Worm (Caenorhabditis elegans): ENCODE data around the gene gdi-1.

Gene gdi-1

ce11 chrIV:14836885-14837284 lies 44.2 kb upstream of the gdi-1 start, which contains the start of gene Y57G11C.22:
Gene Y57G11C.22, plus strand, starts transcription at chrIV:14837211.
- TF ChIP-seq K12H6.12 (tag; optimal IDR thresholded peaks at IDR 0.05) (no peak), T07F8.4 (tag; optimal IDR thresholded peaks at IDR 0.05) (no peak), C17E4.6 (GFP tag; IDR thresholded peaks at IDR 0.05) (no peak), hmg-1.2 (GFP tag; IDR thresholded peaks at IDR 0.05) (peak; percentile 98)

- TF ChIP-seq snpc-4 (GFP tag; optimal IDR thresholded peaks at IDR 0.05), result no peak
- peak in 1 of 4 experiments; percentile 47 for TF ChIP-seq snpc-4 (tag; optimal IDR thresholded peaks at IDR 0.05)
- TF ChIP-seq snpc-3.4 (tag; optimal IDR thresholded peaks at IDR 0.05), result no peak
- no peak for TF ChIP-seq ceh-79 (tag; optimal IDR thresholded peaks at IDR 0.05)
Measured at ce11 chrIV:14833537-14833936, 40.9 kb upstream of the gdi-1 start.

ce11 chrIV:14829026-14829425 lies 36.3 kb upstream of the gdi-1 start, which contains the start of gene hhat-2:
Gene hhat-2, minus strand, starts transcription at chrIV:14829126.
- TF ChIP-seq tlf-1 (GFP tag; optimal IDR thresholded peaks at IDR 0.05), result no peak
- no peak for TF ChIP-seq bed-2 (GFP tag; IDR thresholded peaks at IDR 0.05)
- no peak for TF ChIP-seq nhr-27 (tag; optimal IDR thresholded peaks at IDR 0.05)
- no peak for TF ChIP-seq lin-54 (GFP tag; optimal IDR thresholded peaks at IDR 0.05)
- no peak for TF ChIP-seq F33H1.4 (GFP tag; IDR thresholded peaks at IDR 0.05)
- no peak for TF ChIP-seq egrh-3 (GFP tag; IDR thresholded peaks at IDR 0.05)
- TF ChIP-seq B0336.3 (GFP tag; IDR thresholded peaks at IDR 0.05), result no peak
- TF ChIP-seq nhr-90 (tag; optimal IDR thresholded peaks at IDR 0.05), result no peak

ce11 chrIV:14828218-14828617 lies 35.5 kb upstream of the gdi-1 start:
- TF ChIP-seq unc-130 (GFP tag; optimal IDR thresholded peaks at IDR 0.05) (no peak), lin-35 (GFP tag; optimal IDR thresholded peaks at IDR 0.05) (no peak), snpc-1.1 (tag; optimal IDR thresholded peaks at IDR 0.05; ENCODE audit: insufficient read depth) (no peak), ztf-3 (GFP tag; optimal IDR thresholded peaks at IDR 0.05) (no peak), F33H1.4 (GFP tag; IDR thresholded peaks at IDR 0.05) (peak; percentile 37), lsl-1 (GFP tag; optimal IDR thresholded peaks at IDR 0.05) (peak; percentile 60), chd-7 (tag; optimal IDR thresholded peaks at IDR 0.05) (no peak), sea-2 (GFP tag; IDR thresholded peaks at IDR 0.05) (no peak), attf-6 (GFP tag; IDR thresholded peaks at IDR 0.05) (0 out of 2 replicates have a peak, but pooled peaks have one; percentile 44), snpc-4 (GFP tag; optimal IDR thresholded peaks at IDR 0.05) (no peak), snpc-4 (tag; optimal IDR thresholded peaks at IDR 0.05) (peak in 1 of 4 experiments; percentile 61)

DNA sequence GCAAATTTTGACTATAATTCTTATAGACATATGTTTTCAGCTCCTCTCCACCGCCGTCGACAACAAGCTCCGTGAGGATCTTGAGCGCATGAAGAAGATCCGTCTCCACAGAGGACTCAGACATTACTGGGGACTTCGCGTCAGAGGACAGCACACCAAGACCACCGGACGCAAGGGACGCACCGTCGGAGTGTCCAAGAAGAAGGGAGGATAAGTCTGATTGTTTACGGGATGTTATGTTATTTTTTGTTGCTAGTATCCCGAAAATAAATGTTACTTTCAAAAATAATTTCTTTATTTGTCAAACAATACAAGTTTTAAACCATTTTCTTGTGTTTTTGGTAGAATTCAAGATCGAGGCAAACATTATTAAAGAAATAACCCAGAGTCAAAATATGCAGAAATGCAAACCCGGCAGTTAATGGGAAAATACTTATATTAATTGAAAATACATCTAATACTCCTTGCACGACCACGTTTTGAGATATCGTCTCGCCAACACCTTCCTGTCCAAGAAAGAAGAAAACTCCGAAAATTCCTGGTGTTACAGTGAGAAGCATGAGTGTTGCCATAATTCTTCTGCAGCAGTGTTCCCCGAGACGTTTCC lies 33.6 kb upstream of the gdi-1 start:
- TF ChIP-seq tbp1 (GFP tag; optimal IDR thresholded peaks at IDR 0.05), result peak; percentile 38
- TF ChIP-seq attf-6 (GFP tag; IDR thresholded peaks at IDR 0.05), result peak; percentile 96
- TF ChIP-seq sea-2 (GFP tag; IDR thresholded peaks at IDR 0.05), result no peak
- TF ChIP-seq chd-7 (tag; optimal IDR thresholded peaks at IDR 0.05), result no peak
- no peak for TF ChIP-seq cebp-2 (GFP tag; IDR thresholded peaks at IDR 0.05)
- no peak for TF ChIP-seq nhr-80 (tag; optimal IDR thresholded peaks at IDR 0.05)
- TF ChIP-seq Y95B8A.8 (GFP tag; IDR thresholded peaks at IDR 0.05), result no peak
- no peak for TF ChIP-seq mel-28 (tag; optimal IDR thresholded peaks at IDR 0.05; ENCODE audit: borderline replicate concordance)
- TF ChIP-seq ztf-25 (GFP tag; IDR thresholded peaks at IDR 0.05), result no peak
- no peak for TF ChIP-seq unc-62 (GFP tag; optimal IDR thresholded peaks at IDR 0.05)
- no peak for TF ChIP-seq pha-4 (tag; optimal IDR thresholded peaks at IDR 0.05)
- TF ChIP-seq ZK185.1 (tag; optimal IDR thresholded peaks at IDR 0.05; ENCODE audit: poor library complexity, severe bottlenecking), result no peak
- no peak for TF ChIP-seq ama-1 (optimal IDR thresholded peaks at IDR 0.05)
- no peak for TF ChIP-seq ama-1 (GFP tag; optimal IDR thresholded peaks at IDR 0.05)
- no peak; the same call in 1 of the 2 replicates for TF ChIP-seq ceh-100 (GFP tag; IDR thresholded peaks at IDR 0.05)
- TF ChIP-seq xnd-1 (tag; optimal IDR thresholded peaks at IDR 0.05), result no peak
- no peak for TF ChIP-seq madf-3 (GFP tag; IDR thresholded peaks at IDR 0.05)
- TF ChIP-seq snpc-4 (GFP tag; optimal IDR thresholded peaks at IDR 0.05), result peak; percentile 65
- peak in 2 of 4 experiments; percentile 62 to 88 for TF ChIP-seq snpc-4 (tag; optimal IDR thresholded peaks at IDR 0.05)
- TF ChIP-seq egl-44 (GFP tag; IDR thresholded peaks at IDR 0.05), result no peak
- no peak for TF ChIP-seq B0019.2 (GFP tag; conservative IDR thresholded peaks at IDR 0.05)
- no peak for TF ChIP-seq sptf-2 (GFP tag; optimal IDR thresholded peaks at IDR 0.05)
- no peak for TF ChIP-seq hlh-26 (GFP tag; conservative IDR thresholded peaks at IDR 0.05)

Measured in whole organism, young adult.